2 fruit fly cellular contexts compared by ENCODE assay signal in genomic region chr3R:28679583-28679982, dm6.
TF ChIP-seq lines count a peak whose summit lies in the region.

No protein-coding gene starts in this region.

TF ChIP-seq in whole organism, prepupa, 60 proteins besides CTCF, POLR2A, EP300 and RAD21:
- TF ChIP-seq CG6276 (GFP tag; optimal IDR thresholded peaks at IDR 0.05; lab: Kevin White, UChicago) (no peak), CG34406 (GFP tag; optimal IDR thresholded peaks at IDR 0.05; lab: Kevin White, UChicago) (no peak), CG9139 (GFP tag; optimal IDR thresholded peaks at IDR 0.05; lab: Kevin White, UChicago) (no peak), CG6854 (GFP tag; optimal IDR thresholded peaks at IDR 0.05; lab: Kevin White, UChicago) (peak; percentile 14), Sox15 (GFP tag; optimal IDR thresholded peaks at IDR 0.05; lab: Kevin White, UChicago) (no peak), Eip78C (GFP tag; lab: Kevin White, UChicago) (peak; percentile 34), CG16779 (tag; optimal IDR thresholded peaks at IDR 0.05; lab: Kevin White, UChicago) (no peak), dac (GFP tag; optimal IDR thresholded peaks at IDR 0.05; lab: Kevin White, UChicago) (no peak), CG11294 (GFP tag; IDR thresholded peaks at IDR 0.05; lab: Robert Waterston, UW) (no peak), CG10631 (GFP tag; optimal IDR thresholded peaks at IDR 0.05; lab: Kevin White, UChicago) (no peak), Sox14 (GFP tag; optimal IDR thresholded peaks at IDR 0.05; lab: Kevin White, UChicago) (no peak), fkh (GFP tag; optimal IDR thresholded peaks at IDR 0.05; lab: Kevin White, UChicago) (no peak), CG3032 (tag; optimal IDR thresholded peaks at IDR 0.05; lab: Kevin White, UChicago) (no peak), Blimp-1 (GFP tag; optimal IDR thresholded peaks at IDR 0.05; lab: Kevin White, UChicago) (peak; percentile 88), CG31627 (GFP tag; optimal IDR thresholded peaks at IDR 0.05; lab: Kevin White, UChicago) (no peak), CG6792 (GFP tag; optimal IDR thresholded peaks at IDR 0.05; lab: Kevin White, UChicago) (no peak), achi (GFP tag; optimal IDR thresholded peaks at IDR 0.05; lab: Kevin White, UChicago) (no peak), Eip75B (GFP tag; optimal IDR thresholded peaks at IDR 0.05; lab: Kevin White, UChicago) (no peak), lz (GFP tag; optimal IDR thresholded peaks at IDR 0.05; lab: Kevin White, UChicago) (no peak), ss (GFP tag; optimal IDR thresholded peaks at IDR 0.05; lab: Kevin White, UChicago) (peak in 1 of 2 experiments; percentile 62), Gug (GFP tag; IDR thresholded peaks at IDR 0.05; lab: Robert Waterston, UW) (no peak), CG6808 (GFP tag; optimal IDR thresholded peaks at IDR 0.05; lab: Kevin White, UChicago) (no peak), CG8119 (GFP tag; IDR thresholded peaks at IDR 0.05; lab: Robert Waterston, UW) (no peak), Lpt (GFP tag; optimal IDR thresholded peaks at IDR 0.05; lab: Kevin White, UChicago) (no peak), CG7368 (GFP tag; optimal IDR thresholded peaks at IDR 0.05; lab: Kevin White, UChicago) (no peak), CG8632 (GFP tag; optimal IDR thresholded peaks at IDR 0.05; lab: Kevin White, UChicago) (no peak), CG4318 (GFP tag; optimal IDR thresholded peaks at IDR 0.05; lab: Kevin White, UChicago) (no peak), fd59A (GFP tag; optimal IDR thresholded peaks at IDR 0.05; lab: Kevin White, UChicago) (no peak)

TF ChIP-seq in whole organism, pupa, 21 proteins besides CTCF, POLR2A, EP300 and RAD21:
- TF ChIP-seq Snoo (tag; optimal IDR thresholded peaks at IDR 0.05; lab: Kevin White, UChicago), result peak; percentile 45
- TF ChIP-seq EcR (GFP tag; optimal IDR thresholded peaks at IDR 0.05; lab: Kevin White, UChicago), result peak; percentile 19
- TF ChIP-seq D1 (tag; optimal IDR thresholded peaks at IDR 0.05; lab: Kevin White, UChicago), result no peak
